Fruit fly (Drosophila melanogaster) whole organism, embryonic: ENCODE results near the gene CG4949.

Experiments used
- CG10147 ChIP-seq: fragments of 200-800 bp; sonication (Bioruptor generic); optimal IDR thresholded peaks from 2 replicates; lab custom pipeline; 2019; ENCODE audit warnings: missing biosample characterization, mild to moderate bottlenecking, missing genetic modification characterization, moderate library complexity
- CG10209 ChIP-seq: fragments of 200-800 bp; sonication (Bioruptor generic); optimal IDR thresholded peaks from 3 replicates; lab custom pipeline; 2017; ENCODE audit warnings: missing biosample characterization, mild to moderate bottlenecking, missing genetic modification characterization, missing genetic modification reagents
- CG10543 ChIP-seq: fragments of 200-800 bp; sonication (Bioruptor generic); optimal IDR thresholded peaks from 3 replicates; lab custom pipeline; 2017; ENCODE audit warnings: missing biosample characterization, mild to moderate bottlenecking, missing genetic modification characterization, moderate library complexity
- CG12155 ChIP-seq: fragments of 200-800 bp; sonication (Bioruptor generic); optimal IDR thresholded peaks from 3 replicates; lab custom pipeline; 2016; ENCODE audit warnings: missing biosample characterization, missing genetic modification characterization
- CG13123 ChIP-seq: fragments of 200-800 bp; sonication (Bioruptor generic); optimal IDR thresholded peaks from 2 replicates; lab custom pipeline; 2016; ENCODE audit warnings: missing biosample characterization, missing genetic modification characterization
- CG1647 ChIP-seq: fragments of 200-800 bp; sonication (Bioruptor generic); optimal IDR thresholded peaks from 3 replicates; lab custom pipeline; 2016; ENCODE audit warnings: missing biosample characterization, missing genetic modification characterization
- CG17361 ChIP-seq: fragments of 200-800 bp; sonication (Bioruptor generic); IDR thresholded peaks from 3 replicates; pipeline ENCODE4 v1.3.6; 2022; ENCODE audit warnings: missing biosample characterization, missing genetic modification characterization
- CG18262 ChIP-seq: fragments of 200-800 bp; optimal IDR thresholded peaks from 3 replicates; lab custom pipeline; 2019; ENCODE audit warnings: missing biosample characterization, mild to moderate bottlenecking, missing genetic modification characterization, moderate library complexity
- CG18764 ChIP-seq: fragments of 200-800 bp; sonication (Bioruptor generic); optimal IDR thresholded peaks from 3 replicates; lab custom pipeline; 2016; ENCODE audit warnings: missing biosample characterization, missing genetic modification characterization
- CG2712 ChIP-seq: fragments of 200-800 bp; optimal IDR thresholded peaks from 3 replicates; lab custom pipeline; 2019; ENCODE audit warnings: missing biosample characterization, mild to moderate bottlenecking, missing genetic modification characterization, moderate library complexity
- CG30020 ChIP-seq: fragments of 200-800 bp; optimal IDR thresholded peaks from 2 replicates; lab custom pipeline; 2019; ENCODE audit warnings: missing biosample characterization, mild to moderate bottlenecking, missing genetic modification characterization, moderate library complexity
- CG32772 ChIP-seq: fragments of 200-800 bp; sonication (Bioruptor generic); IDR thresholded peaks from 2 replicates; pipeline ENCODE4 v1.3.6; 2022; ENCODE audit warnings: missing biosample characterization, missing genetic modification characterization
- CG34422 ChIP-seq: fragments of 200-800 bp; sonication (Bioruptor generic); IDR thresholded peaks from 3 replicates; pipeline ENCODE4 v1.3.6; 2022; ENCODE audit warnings: missing biosample characterization, missing genetic modification characterization
- CG6254 ChIP-seq: fragments of 200-800 bp; sonication (Bioruptor generic); optimal IDR thresholded peaks from 3 replicates; lab custom pipeline; 2017; ENCODE audit warnings: mild to moderate bottlenecking, missing biosample characterization, missing genetic modification reagents, missing genetic modification characterization
- CG6854 ChIP-seq: fragments of 200-800 bp; sonication (Bioruptor generic); optimal IDR thresholded peaks from 3 replicates; lab custom pipeline; 2017; ENCODE audit warnings: missing biosample characterization, mild to moderate bottlenecking, missing genetic modification characterization
- CG7839 ChIP-seq: fragments of 200-800 bp; sonication (Bioruptor generic); optimal IDR thresholded peaks from 3 replicates; lab custom pipeline; 2018; ENCODE audit warnings: missing biosample characterization, mild to moderate bottlenecking, missing genetic modification characterization, moderate library complexity
- CG7963 ChIP-seq: fragments of 200-800 bp; sonication (Bioruptor generic); IDR thresholded peaks from 3 replicates; pipeline ENCODE4 v1.3.6; 2022; ENCODE audit warnings: missing biosample characterization, missing genetic modification characterization; ENCODE audit not compliant: partially characterized antibody
- CG8388 ChIP-seq: fragments of 200-800 bp; sonication (Bioruptor generic); optimal IDR thresholded peaks from 2 replicates; lab custom pipeline; 2019; ENCODE audit warnings: missing biosample characterization, mild to moderate bottlenecking, missing genetic modification characterization, moderate library complexity
- CG9215 ChIP-seq: fragments of 200-800 bp; sonication (Bioruptor generic); IDR thresholded peaks from 2 replicates; pipeline ENCODE4 v1.3.6; 2022; ENCODE audit warnings: missing biosample characterization, missing genetic modification characterization
- CkIIα-i1 ChIP-seq: fragments of 200-800 bp; sonication (Bioruptor generic); IDR thresholded peaks from 2 replicates; pipeline ENCODE4 v1.3.6; 2022; ENCODE audit warnings: missing biosample characterization, missing genetic modification characterization
- D19A ChIP-seq: fragments of 200-800 bp; optimal IDR thresholded peaks from 3 replicates; lab custom pipeline; 2019; ENCODE audit warnings: missing biosample characterization, mild to moderate bottlenecking, missing genetic modification characterization, moderate library complexity
- Elba2 ChIP-seq: fragments of 200-800 bp; sonication (Bioruptor generic); optimal IDR thresholded peaks from 3 replicates; lab custom pipeline; 2016; ENCODE audit warnings: missing biosample characterization, missing genetic modification characterization
- Fer1 ChIP-seq: fragments of 200-800 bp; sonication (Bioruptor generic); optimal IDR thresholded peaks from 2 replicates; lab custom pipeline; 2017; ENCODE audit warnings: missing biosample characterization, mild to moderate bottlenecking, missing genetic modification characterization
- H15 ChIP-seq: fragments of 200-800 bp; sonication (Bioruptor generic); IDR thresholded peaks from 3 replicates; pipeline ENCODE4 v1.3.6; 2022; ENCODE audit warnings: missing biosample characterization, missing genetic modification characterization
- HLH4C ChIP-seq: fragments of 200-800 bp; sonication (Bioruptor generic); IDR thresholded peaks from 3 replicates; pipeline ENCODE4 v1.3.6; 2022; ENCODE audit warnings: missing biosample characterization, missing genetic modification characterization; ENCODE audit not compliant: partially characterized antibody
- MBD-R2 ChIP-seq: fragments of 200-800 bp; sonication (Bioruptor generic); IDR thresholded peaks from 2 replicates; pipeline ENCODE4 v1.3.6; 2022; ENCODE audit warnings: missing biosample characterization, missing genetic modification characterization
- Med ChIP-seq: fragments of 200-800 bp; sonication (Bioruptor generic); peaks from one replicate; lab custom pipeline; 2016; ENCODE audit warnings: missing biosample characterization, missing genetic modification characterization, mild to moderate bottlenecking, inconsistent platforms, moderate library complexity
- NfI ChIP-seq: fragments of 200-800 bp; sonication (Bioruptor generic); optimal IDR thresholded peaks from 3 replicates; lab custom pipeline; 2018; ENCODE audit warnings: missing biosample characterization, mild to moderate bottlenecking, missing genetic modification characterization, moderate library complexity
- Oaz ChIP-seq: fragments of 200-800 bp; sonication (Bioruptor generic); IDR thresholded peaks from 2 replicates; pipeline ENCODE4 v1.3.6; 2022; ENCODE audit warnings: missing biosample characterization, missing genetic modification characterization
- Opbp ChIP-seq: fragments of 200-800 bp; sonication (Bioruptor generic); IDR thresholded peaks from 3 replicates; pipeline ENCODE4 v1.3.6; 2022; ENCODE audit warnings: missing biosample characterization, missing genetic modification characterization; ENCODE audit not compliant: partially characterized antibody
- PHDP ChIP-seq: fragments of 200-800 bp; sonication (Bioruptor generic); optimal IDR thresholded peaks from 3 replicates; lab custom pipeline; 2018; ENCODE audit warnings: missing biosample characterization, mild to moderate bottlenecking, missing genetic modification characterization, moderate library complexity
- Sry-δ ChIP-seq: fragments of 200-800 bp; sonication (Bioruptor generic); optimal IDR thresholded peaks from 2 replicates; lab custom pipeline; 2016; ENCODE audit warnings: missing biosample characterization, missing genetic modification characterization
- Xbp1 ChIP-seq: fragments of 200-800 bp; sonication (Bioruptor generic); optimal IDR thresholded peaks from 3 replicates; lab custom pipeline; 2016; ENCODE audit warnings: missing biosample characterization, mild to moderate bottlenecking, missing genetic modification characterization
- amos ChIP-seq: fragments of 200-800 bp; sonication (Bioruptor generic); IDR thresholded peaks from 2 replicates; pipeline ENCODE4 v1.3.6; 2022; ENCODE audit warnings: missing biosample characterization, missing genetic modification characterization; ENCODE audit not compliant: partially characterized antibody
- chinmo ChIP-seq: fragments of 200-800 bp; sonication (Bioruptor generic); IDR thresholded peaks from 4 replicates; pipeline ENCODE4 v1.3.6; 2022; ENCODE audit warnings: missing biosample characterization, missing genetic modification characterization; ENCODE audit not compliant: partially characterized antibody
- dmrt11E ChIP-seq: fragments of 200-800 bp; sonication (Bioruptor generic); optimal IDR thresholded peaks from 3 replicates; lab custom pipeline; 2018; ENCODE audit warnings: missing biosample characterization, mild to moderate bottlenecking, missing genetic modification characterization, moderate library complexity
- grau ChIP-seq: fragments of 200-800 bp; optimal IDR thresholded peaks from 3 replicates; lab custom pipeline; 2019; ENCODE audit warnings: missing biosample characterization, mild to moderate bottlenecking, missing genetic modification characterization, moderate library complexity
- gt ChIP-seq: fragments of 200-800 bp; sonication (Bioruptor generic); IDR thresholded peaks from 2 replicates; pipeline ENCODE4 v1.3.6; 2022; ENCODE audit warnings: missing biosample characterization, missing genetic modification characterization
- inv ChIP-seq: fragments of 200-800 bp; sonication (Bioruptor generic); IDR thresholded peaks from 2 replicates; pipeline ENCODE4 v1.3.6; 2022; ENCODE audit warnings: missing biosample characterization, missing genetic modification characterization; ENCODE audit not compliant: partially characterized antibody
- mld ChIP-seq: fragments of 200-800 bp; sonication (Bioruptor generic); IDR thresholded peaks from 3 replicates; pipeline ENCODE4 v1.3.6; 2022; ENCODE audit warnings: missing biosample characterization, missing genetic modification characterization; ENCODE audit not compliant: partially characterized antibody
- phol ChIP-seq: fragments of 200-800 bp; sonication (Bioruptor generic); optimal IDR thresholded peaks from 3 replicates; lab custom pipeline; 2018; ENCODE audit warnings: missing biosample characterization, mild to moderate bottlenecking, missing genetic modification characterization, moderate library complexity
- pzg ChIP-seq: fragments of 200-800 bp; sonication (Bioruptor generic); optimal IDR thresholded peaks from 3 replicates; lab custom pipeline; 2018; ENCODE audit warnings: missing biosample characterization, mild to moderate bottlenecking, missing genetic modification characterization, moderate library complexity
- sens-2 ChIP-seq: fragments of 200-800 bp; sonication (Bioruptor generic); IDR thresholded peaks from 2 replicates; pipeline ENCODE4 v1.3.6; 2022; ENCODE audit warnings: missing biosample characterization, missing genetic modification characterization
- sim ChIP-seq: fragments of 200-800 bp; sonication (Bioruptor generic); IDR thresholded peaks from 2 replicates; pipeline ENCODE4 v1.3.6; 2022; ENCODE audit warnings: missing biosample characterization, missing genetic modification characterization
- sna ChIP-seq: fragments of 200-800 bp; sonication (Bioruptor generic); IDR thresholded peaks from 2 replicates; pipeline ENCODE4 v1.3.6; 2022; ENCODE audit warnings: missing biosample characterization, missing genetic modification characterization; ENCODE audit not compliant: partially characterized antibody
- tx ChIP-seq: fragments of 200-800 bp; sonication (Bioruptor generic); optimal IDR thresholded peaks from 2 replicates; lab custom pipeline; 2016; ENCODE audit warnings: missing biosample characterization, missing genetic modification characterization
- vvl ChIP-seq: fragments of 200-800 bp; sonication (Bioruptor generic); IDR thresholded peaks from 2 replicates; pipeline ENCODE4 v1.3.6; 2022; ENCODE audit warnings: missing biosample characterization, missing genetic modification characterization
- zen2 ChIP-seq: fragments of 200-800 bp; sonication (Bioruptor generic); IDR thresholded peaks from 3 replicates; pipeline ENCODE4 v1.3.6; 2022; ENCODE audit warnings: missing biosample characterization, missing genetic modification characterization; ENCODE audit not compliant: partially characterized antibody

CG4949 gene

DNA sequence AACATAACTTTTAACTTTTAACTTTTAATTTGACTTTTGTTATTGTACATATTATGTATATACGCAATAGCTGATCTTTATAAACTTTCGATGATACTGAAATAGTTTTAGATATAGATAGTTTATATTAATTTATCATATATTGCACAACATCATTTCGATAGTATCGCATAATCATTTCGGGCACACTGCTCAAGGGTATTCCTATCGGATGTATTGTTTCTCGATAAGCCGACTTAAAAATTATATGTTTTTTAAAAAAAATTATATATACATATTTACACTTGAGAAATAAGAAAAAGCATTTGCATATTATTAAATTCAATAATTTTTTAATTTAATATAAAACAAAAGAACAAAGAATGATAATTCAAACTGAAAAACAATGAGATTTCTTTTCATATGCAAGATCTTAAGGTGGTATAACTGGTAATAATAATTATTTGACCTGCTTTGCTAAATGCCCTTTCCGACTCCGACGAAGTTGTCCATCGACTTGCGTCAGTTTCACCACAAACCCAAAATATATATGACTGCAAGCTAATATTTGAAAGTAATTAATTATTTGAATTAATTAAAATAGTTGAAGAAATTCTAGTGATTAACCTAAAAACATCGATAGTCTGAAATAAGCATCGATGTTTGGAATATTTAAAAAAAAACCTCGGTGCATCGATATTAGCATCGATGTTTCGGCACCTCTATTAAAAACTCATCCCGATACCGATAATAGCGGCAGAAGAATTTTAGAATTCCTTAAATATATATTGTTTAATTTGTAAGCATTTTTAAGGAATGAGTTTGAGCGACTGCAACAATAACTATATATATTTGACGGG, at the start of gene CG4949 (continued):
- peak; percentile 21 for TF ChIP-seq CG2712 (tag; lab: Kevin White, UChicago)
- no peak for TF ChIP-seq Fer1 (GFP tag; lab: Kevin White, UChicago)
- TF ChIP-seq D19A = peak; percentile 13
- TF ChIP-seq amos (GFP tag; lab: Robert Waterston, UW) = peak; percentile 88
- peak; percentile 87 for TF ChIP-seq mld (GFP tag; lab: Robert Waterston, UW)
- peak; percentile 11 for TF ChIP-seq phol (tag; lab: Kevin White, UChicago)
- peak; percentile 14 for TF ChIP-seq CG10543
- peak; percentile 74 for TF ChIP-seq Sry-δ (GFP tag; lab: Kevin White, UChicago)
- peak; percentile 87 for TF ChIP-seq zen2 (GFP tag; lab: Robert Waterston, UW)
- TF ChIP-seq CG6854 = no peak
- TF ChIP-seq PHDP = no peak
- TF ChIP-seq grau (tag; lab: Kevin White, UChicago) = peak; percentile 21
- TF ChIP-seq tx (GFP tag; lab: Kevin White, UChicago) = no peak
- no peak for TF ChIP-seq H15
- peak; percentile 3 for TF ChIP-seq Xbp1 (GFP tag; lab: Kevin White, UChicago)
- TF ChIP-seq CG1647 = no peak
- no peak for TF ChIP-seq CG34422 (GFP tag; lab: Robert Waterston, UW)
- no peak for TF ChIP-seq CG18764 (GFP tag; lab: Kevin White, UChicago)
- TF ChIP-seq gt (GFP tag; lab: Robert Waterston, UW) = no peak
- no peak for TF ChIP-seq CkIIα-i1 (GFP tag; lab: Robert Waterston, UW)
- peak; percentile 93 for TF ChIP-seq CG7963 (GFP tag; lab: Robert Waterston, UW)
- peak; percentile 80 for TF ChIP-seq inv (GFP tag; lab: Robert Waterston, UW)
- TF ChIP-seq Elba2 = no peak
- no peak for TF ChIP-seq CG9215 (GFP tag; lab: Robert Waterston, UW)
- TF ChIP-seq CG7839 (tag; lab: Kevin White, UChicago) = no peak
- TF ChIP-seq CG6254 = no peak
- TF ChIP-seq CG12155 (GFP tag; lab: Kevin White, UChicago) = no peak
- peak; percentile 92 for TF ChIP-seq HLH4C (GFP tag; lab: Robert Waterston, UW)
- TF ChIP-seq pzg (GFP tag; lab: Kevin White, UChicago) = peak; percentile 36
- peak; percentile 96 for TF ChIP-seq chinmo
- 0 out of 2 replicates have a peak, but pooled peaks have one; percentile 16 for TF ChIP-seq CG32772 (GFP tag; lab: Robert Waterston, UW)
- peak; percentile 23 for TF ChIP-seq CG30020 (tag; lab: Kevin White, UChicago)
- peak; percentile 42 for TF ChIP-seq vvl (GFP tag; lab: Robert Waterston, UW)
- TF ChIP-seq CG17361 = peak; percentile 69; the same call in 2 of the 3 replicates
- peak; percentile 16 for TF ChIP-seq CG10147 (GFP tag; lab: Kevin White, UChicago)
- TF ChIP-seq CG8388 (GFP tag; lab: Kevin White, UChicago) = peak; percentile 11
- no peak for TF ChIP-seq Oaz (GFP tag; lab: Robert Waterston, UW)
- peak; percentile 91 for TF ChIP-seq Opbp (GFP tag; lab: Robert Waterston, UW)
- TF ChIP-seq sna (GFP tag; lab: Robert Waterston, UW) = peak; percentile 71
- TF ChIP-seq NfI (GFP tag; lab: Kevin White, UChicago) = peak; percentile 13
- peak; percentile 18 for TF ChIP-seq CG10209 (GFP tag; lab: Kevin White, UChicago)
- TF ChIP-seq CG18262 (tag; lab: Kevin White, UChicago) = peak; percentile 56
- no peak for TF ChIP-seq CG13123 (GFP tag; lab: Kevin White, UChicago)
- TF ChIP-seq sens-2 = no peak
- TF ChIP-seq MBD-R2 (GFP tag; lab: Robert Waterston, UW) = peak; percentile 32; the same call in 1 of the 2 replicates
- TF ChIP-seq sim (GFP tag; lab: Robert Waterston, UW) = no peak
- TF ChIP-seq dmrt11E (tag; lab: Kevin White, UChicago) = peak; percentile 6
- TF ChIP-seq Med (GFP tag; lab: Kevin White, UChicago) = peak; percentile 51
